Fruit fly (Drosophila melanogaster) whole organism, prepupa: ENCODE data around the gene Rcd-1.

Source experiments
- CG10631 ChIP-seq: fragments of 200-800 bp; sonication (Bioruptor generic); optimal IDR thresholded peaks from 2 replicates; lab custom pipeline; 2016; ENCODE audit warnings: missing biosample characterization, missing genetic modification characterization
- CG10669 ChIP-seq: fragments of 200-800 bp; sonication (Bioruptor generic); optimal IDR thresholded peaks from 3 replicates; lab custom pipeline; 2018; ENCODE audit warnings: missing biosample characterization, mild to moderate bottlenecking, missing genetic modification characterization, moderate library complexity
- CG11294 ChIP-seq: fragments of 200-800 bp; sonication (Bioruptor generic); IDR thresholded peaks from 2 replicates; pipeline ENCODE4 v1.3.6; 2022; ENCODE audit warnings: missing biosample characterization, missing genetic modification characterization
- CG11762 ChIP-seq: fragments of 200-800 bp; sonication (Bioruptor generic); optimal IDR thresholded peaks from 3 replicates; lab custom pipeline; 2016; ENCODE audit warnings: missing biosample characterization, missing genetic modification characterization; ENCODE audit not compliant: insufficient read depth
- CG11902 ChIP-seq: fragments of 200-800 bp; sonication (Bioruptor generic); optimal IDR thresholded peaks from 3 replicates; lab custom pipeline; 2016; ENCODE audit warnings: missing biosample characterization, missing genetic modification characterization
- CG15336 ChIP-seq: fragments of 200-800 bp; sonication (Bioruptor generic); IDR thresholded peaks from 2 replicates; pipeline ENCODE4 v1.3.6; 2022; ENCODE audit warnings: missing biosample characterization, missing genetic modification characterization
- CG1621 ChIP-seq: fragments of 200-800 bp; sonication (Bioruptor generic); optimal IDR thresholded peaks from 3 replicates; lab custom pipeline; 2018; ENCODE audit warnings: missing biosample characterization, mild to moderate bottlenecking, missing genetic modification characterization
- CG16779 ChIP-seq: fragments of 200-800 bp; sonication (Bioruptor generic); optimal IDR thresholded peaks from 3 replicates; lab custom pipeline; 2017; ENCODE audit warnings: missing biosample characterization, mild to moderate bottlenecking, missing genetic modification characterization
- CG3032 ChIP-seq: fragments of 200-800 bp; optimal IDR thresholded peaks from 2 replicates; lab custom pipeline; 2019; ENCODE audit warnings: missing biosample characterization, mild to moderate bottlenecking, missing genetic modification characterization, moderate library complexity
- CG3919 ChIP-seq: fragments of 200-800 bp; sonication (Bioruptor generic); optimal IDR thresholded peaks from 3 replicates; lab custom pipeline; 2016; ENCODE audit warnings: missing biosample characterization, missing genetic modification characterization
- CG6163 ChIP-seq: fragments of 200-800 bp; sonication (Bioruptor generic); IDR thresholded peaks from 3 replicates; pipeline ENCODE4 v1.3.6; 2022; ENCODE audit warnings: missing biosample characterization, missing genetic modification characterization
- CG6276 ChIP-seq: fragments of 200-800 bp; sonication (Bioruptor generic); optimal IDR thresholded peaks from 2 replicates; lab custom pipeline; 2017; ENCODE audit warnings: missing biosample characterization, mild to moderate bottlenecking, missing genetic modification characterization
- CG6792 ChIP-seq: fragments of 200-800 bp; sonication (Bioruptor generic); optimal IDR thresholded peaks from 3 replicates; lab custom pipeline; 2016; ENCODE audit warnings: missing biosample characterization, missing genetic modification characterization
- CG6808 ChIP-seq: fragments of 200-800 bp; sonication (Bioruptor generic); optimal IDR thresholded peaks from 3 replicates; lab custom pipeline; 2017; ENCODE audit warnings: missing biosample characterization, missing genetic modification characterization, mild to moderate bottlenecking, moderate library complexity, missing genetic modification reagents
- CG7368 ChIP-seq: fragments of 200-800 bp; sonication (Bioruptor generic); optimal IDR thresholded peaks from 3 replicates; lab custom pipeline; 2016; ENCODE audit warnings: missing biosample characterization, missing genetic modification characterization
- CG8119 ChIP-seq: fragments of 200-800 bp; sonication (Bioruptor generic); IDR thresholded peaks from 3 replicates; pipeline ENCODE4 v1.3.6; 2022; ENCODE audit warnings: missing biosample characterization, missing genetic modification characterization
- CG8319 ChIP-seq: fragments of 200-800 bp; sonication (Bioruptor generic); optimal IDR thresholded peaks from 3 replicates; lab custom pipeline; 2016; ENCODE audit warnings: missing biosample characterization, missing genetic modification characterization
- CG8632 ChIP-seq: fragments of 200-800 bp; sonication (Bioruptor generic); optimal IDR thresholded peaks from 3 replicates; lab custom pipeline; 2016; ENCODE audit warnings: missing biosample characterization, missing genetic modification characterization
- Eip75B ChIP-seq: fragments of 200-800 bp; sonication (Bioruptor generic); optimal IDR thresholded peaks from 3 replicates; lab custom pipeline; 2016; ENCODE audit warnings: missing biosample characterization, missing genetic modification characterization
- Eip93F ChIP-seq: fragments of 200-800 bp; sonication (Bioruptor generic); optimal IDR thresholded peaks from 2 replicates; lab custom pipeline; 2016; ENCODE audit warnings: missing biosample characterization, mild to moderate bottlenecking, missing genetic modification characterization
- Gug ChIP-seq: fragments of 200-800 bp; sonication (Bioruptor generic); IDR thresholded peaks from 2 replicates; pipeline ENCODE4 v1.3.6; 2022; ENCODE audit warnings: missing biosample characterization, missing genetic modification characterization
- Hr38 ChIP-seq: sonication (Bioruptor generic); optimal IDR thresholded peaks from 2 replicates; lab custom pipeline; 2016; ENCODE audit warnings: missing biosample characterization, missing genetic modification characterization
- Hr39 ChIP-seq: fragments of 200-800 bp; sonication (Bioruptor generic); optimal IDR thresholded peaks from 2 replicates; lab custom pipeline; 2016; ENCODE audit warnings: missing biosample characterization, missing genetic modification characterization
- Lpt ChIP-seq: fragments of 200-800 bp; sonication (Bioruptor generic); optimal IDR thresholded peaks from 3 replicates; lab custom pipeline; 2016; ENCODE audit warnings: missing biosample characterization, missing genetic modification characterization
- OdsH ChIP-seq: fragments of 200-800 bp; sonication (Bioruptor generic); optimal IDR thresholded peaks from 3 replicates; lab custom pipeline; 2016; ENCODE audit warnings: missing biosample characterization, missing genetic modification characterization
- Smox ChIP-seq: fragments of 200-800 bp; sonication (Bioruptor generic); optimal IDR thresholded peaks from 3 replicates; lab custom pipeline; 2016; ENCODE audit warnings: missing biosample characterization, missing genetic modification characterization
- Sox102F ChIP-seq: fragments of 200-800 bp; sonication (Bioruptor generic); optimal IDR thresholded peaks from 2 replicates; lab custom pipeline; 2016; ENCODE audit warnings: missing biosample characterization, mild to moderate bottlenecking, missing genetic modification characterization
- Sox15 ChIP-seq: fragments of 200-800 bp; sonication (Bioruptor generic); optimal IDR thresholded peaks from 3 replicates; lab custom pipeline; 2016; ENCODE audit warnings: missing biosample characterization, missing genetic modification characterization
- achi ChIP-seq: fragments of 200-800 bp; sonication (Bioruptor generic); optimal IDR thresholded peaks from 3 replicates; lab custom pipeline; 2016; ENCODE audit warnings: missing biosample characterization, missing genetic modification characterization
- acj6 ChIP-seq: fragments of 200-800 bp; sonication (Bioruptor generic); optimal IDR thresholded peaks from 3 replicates; lab custom pipeline; 2016; ENCODE audit warnings: missing biosample characterization, missing genetic modification characterization
- cyc ChIP-seq: fragments of 200-800 bp; sonication (Bioruptor generic); optimal IDR thresholded peaks from 3 replicates; lab custom pipeline; 2016; ENCODE audit warnings: missing biosample characterization, missing genetic modification characterization
- dsx ChIP-seq: fragments of 200-800 bp; optimal IDR thresholded peaks from 3 replicates; lab custom pipeline; 2019; ENCODE audit warnings: missing biosample characterization, mild to moderate bottlenecking, missing genetic modification characterization, moderate library complexity; ENCODE audit not compliant: poor library complexity, severe bottlenecking
- eg ChIP-seq: fragments of 200-800 bp; sonication (Bioruptor generic); IDR thresholded peaks from 3 replicates; pipeline ENCODE4 v1.3.6; 2022; ENCODE audit warnings: missing biosample characterization, missing genetic modification characterization
- net ChIP-seq: fragments of 200-800 bp; sonication (Bioruptor generic); optimal IDR thresholded peaks from 3 replicates; lab custom pipeline; 2016; ENCODE audit warnings: missing biosample characterization, missing genetic modification characterization
- pdm3 ChIP-seq: fragments of 200-800 bp; sonication (Bioruptor generic); optimal IDR thresholded peaks from 3 replicates; lab custom pipeline; 2016; ENCODE audit warnings: missing biosample characterization, missing genetic modification characterization
- salr ChIP-seq, 2 experiments: fragments of 200-800 bp; sonication (Bioruptor generic); optimal IDR thresholded peaks; 3 replicates each; lab custom pipeline; 2016 to 2018; ENCODE audit warnings: missing biosample characterization in 2 of 2, missing genetic modification characterization in 2 of 2, mild to moderate bottlenecking in 1 of 2
- spab ChIP-seq: fragments of 200-800 bp; sonication (Bioruptor generic); optimal IDR thresholded peaks from 2 replicates; lab custom pipeline; 2017; ENCODE audit warnings: missing biosample characterization, mild to moderate bottlenecking, missing genetic modification characterization, missing genetic modification reagents
- ss ChIP-seq, 2 experiments: fragments of 200-800 bp; sonication (Bioruptor generic); optimal IDR thresholded peaks; 2 replicates in 1 of 2; 3 replicates in 1 of 2; lab custom pipeline; 2017 to 2018; ENCODE audit warnings: mild to moderate bottlenecking in 2 of 2, missing biosample characterization in 2 of 2, missing genetic modification characterization in 2 of 2, moderate library complexity in 1 of 2
- svp ChIP-seq: fragments of 200-800 bp; sonication (Bioruptor generic); peaks from one replicate; lab custom pipeline; 2016; ENCODE audit warnings: missing biosample characterization, missing genetic modification characterization
- topi ChIP-seq: fragments of 200-800 bp; sonication (Bioruptor generic); optimal IDR thresholded peaks from 3 replicates; lab custom pipeline; 2016; ENCODE audit warnings: missing biosample characterization, missing genetic modification characterization
- vri ChIP-seq: fragments of 200-800 bp; sonication (Bioruptor generic); optimal IDR thresholded peaks from 3 replicates; lab custom pipeline; 2016; ENCODE audit warnings: missing biosample characterization, mild to moderate bottlenecking, missing genetic modification characterization

Rcd-1 gene

DNA sequence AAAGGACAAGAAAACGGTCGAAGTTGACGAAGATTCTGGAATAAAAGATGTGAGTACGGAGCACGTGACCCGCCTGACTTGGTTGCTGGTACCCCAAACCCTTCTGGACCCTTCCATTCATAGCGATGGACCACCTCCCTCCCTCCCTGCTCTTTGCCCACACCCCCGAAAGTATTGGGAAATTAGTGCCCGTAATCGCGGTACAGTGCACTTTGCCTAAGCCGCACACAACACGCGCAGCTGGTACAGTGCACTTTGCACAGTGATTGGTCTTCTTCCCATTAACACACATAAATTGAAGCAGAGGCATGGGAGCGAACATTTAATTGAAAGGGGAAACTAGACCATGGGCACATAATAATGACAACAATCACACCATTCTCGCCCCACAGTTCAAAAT, 45.5 kb downstream of the Rcd-1 start:
- TF ChIP-seq Hr38 (GFP tag; lab: Kevin White, UChicago): no peak
- TF ChIP-seq CG10669 (GFP tag; lab: Kevin White, UChicago): no peak
- no peak for TF ChIP-seq Eip75B (GFP tag; lab: Kevin White, UChicago)
- TF ChIP-seq Smox: no peak
- TF ChIP-seq CG8632: no peak
- no peak for TF ChIP-seq spab
- no peak for TF ChIP-seq cyc (GFP tag; lab: Kevin White, UChicago)
- TF ChIP-seq CG3032 (tag; lab: Kevin White, UChicago): no peak
- TF ChIP-seq CG6276: no peak
- no peak for TF ChIP-seq salr (GFP tag; optimal IDR thresholded peaks at IDR 0.05; lab: Kevin White, UChicago)
- no peak for TF ChIP-seq Sox15 (GFP tag; lab: Kevin White, UChicago)
- no peak for TF ChIP-seq CG3919 (GFP tag; lab: Kevin White, UChicago)
- no peak for TF ChIP-seq CG1621
- TF ChIP-seq OdsH (GFP tag; lab: Kevin White, UChicago): no peak
- TF ChIP-seq, all 60 proteins: peak for 0

DNA sequence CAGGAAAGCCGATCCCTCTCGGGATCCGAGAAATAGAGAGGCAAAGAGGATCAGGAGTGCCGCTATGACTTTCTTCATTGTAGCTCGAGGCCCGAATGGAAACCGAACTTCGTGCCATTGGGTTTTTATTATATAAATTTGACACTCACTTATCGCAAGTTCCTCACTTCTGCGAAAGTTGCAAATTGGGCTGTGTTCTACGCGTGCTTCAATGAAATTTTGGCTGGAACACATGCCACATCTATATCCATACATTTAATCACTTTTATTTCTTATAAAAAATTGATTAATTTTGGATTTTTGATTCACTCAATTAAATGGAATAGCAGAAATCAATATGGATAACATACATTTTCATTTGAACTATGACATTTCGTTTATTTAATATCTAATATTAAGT, 50.3 kb downstream of the Rcd-1 start, which contains the start of gene CG14227:
Gene CG14227 (minus strand): TSS at position 101 of the 400 bp plus-strand sequence.
- TF ChIP-seq salr (GFP tag; optimal IDR thresholded peaks at IDR 0.05; lab: Kevin White, UChicago) (no peak), CG15336 (GFP tag; lab: Robert Waterston, UW) (no peak), Gug (GFP tag; lab: Robert Waterston, UW) (no peak), CG11294 (GFP tag; lab: Robert Waterston, UW) (no peak), dsx (GFP tag; lab: Kevin White, UChicago) (no peak), net (GFP tag; lab: Kevin White, UChicago) (no peak), topi (no peak), CG6808 (GFP tag; lab: Kevin White, UChicago) (no peak), CG6792 (no peak), svp (no peak), CG10631 (no peak), Hr39 (GFP tag; lab: Kevin White, UChicago) (no peak), CG8119 (GFP tag; lab: Robert Waterston, UW) (no peak), acj6 (GFP tag; lab: Kevin White, UChicago) (no peak), achi (GFP tag; lab: Kevin White, UChicago) (no peak), vri (GFP tag; lab: Kevin White, UChicago) (no peak), Eip93F (GFP tag; lab: Kevin White, UChicago) (no peak), ss (GFP tag; optimal IDR thresholded peaks at IDR 0.05; lab: Kevin White, UChicago) (no peak), CG7368 (GFP tag; lab: Kevin White, UChicago) (no peak)

DNA sequence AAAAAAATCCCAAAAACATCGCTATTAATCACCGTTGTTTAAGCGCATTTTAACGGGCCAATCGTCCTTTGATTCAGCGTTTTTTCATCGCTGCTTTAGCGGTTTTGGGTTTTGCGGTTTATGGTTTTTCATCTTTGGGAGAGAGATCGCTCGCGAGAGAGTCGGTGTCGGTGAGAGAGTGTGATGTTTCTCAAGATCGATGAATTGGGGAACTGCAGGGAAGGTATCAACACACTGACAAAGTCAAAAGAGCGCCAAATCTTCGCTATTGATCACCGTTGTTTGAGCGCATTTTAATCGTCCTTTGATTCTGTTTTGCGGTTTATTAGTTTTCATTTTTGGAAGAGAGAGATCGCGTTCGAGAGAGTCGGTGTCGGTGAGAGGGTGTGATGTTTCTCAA, 51.5 kb downstream of the Rcd-1 start:
- no peak for TF ChIP-seq Hr38 (GFP tag; lab: Kevin White, UChicago)
- TF ChIP-seq CG8319 (GFP tag; lab: Kevin White, UChicago): no peak
- no peak for TF ChIP-seq pdm3 (GFP tag; lab: Kevin White, UChicago)
- TF ChIP-seq CG6163: no peak
- TF ChIP-seq Sox102F (GFP tag; lab: Kevin White, UChicago): no peak
- no peak for TF ChIP-seq CG16779
- TF ChIP-seq CG6276: no peak
- no peak for TF ChIP-seq Gug (GFP tag; lab: Robert Waterston, UW)
- TF ChIP-seq Eip93F (GFP tag; lab: Kevin White, UChicago): no peak
- TF ChIP-seq Lpt: no peak
- TF ChIP-seq vri (GFP tag; lab: Kevin White, UChicago): no peak
- no peak for TF ChIP-seq CG15336 (GFP tag; lab: Robert Waterston, UW)
- TF ChIP-seq CG6792: no peak
- TF ChIP-seq eg (GFP tag; lab: Robert Waterston, UW): no peak
- no peak for TF ChIP-seq salr (GFP tag; optimal IDR thresholded peaks at IDR 0.05; lab: Kevin White, UChicago)
- no peak for TF ChIP-seq CG1621
- TF ChIP-seq CG11902 (GFP tag; lab: Kevin White, UChicago): no peak
- no peak for TF ChIP-seq CG11762
- no peak for TF ChIP-seq CG3032 (tag; lab: Kevin White, UChicago)
